Worm (Caenorhabditis elegans) whole organism, L1 larva: ENCODE measurements around the gene elo-8.

Experiments used
- ama-1 ChIP-seq: fragments of 150-350 bp; optimal IDR thresholded peaks from 2 replicates; lab custom pipeline; 2014
- blmp-1 ChIP-seq: fragments of 150-350 bp; optimal IDR thresholded peaks from 2 replicates; lab custom pipeline; 2014; ENCODE audit warnings: missing biosample characterization, missing genetic modification characterization
- ceh-82 ChIP-seq, 3 experiments: fragments of 150-350 bp in 1 of 3; sonication (generic microtip) in 2 of 3; optimal IDR thresholded peaks; 2 replicates each; lab custom pipeline; 2014 to 2017; ENCODE audit warnings: missing biosample characterization in 3 of 3, missing genetic modification characterization in 3 of 3
- elt-2 ChIP-seq: sonication (generic microtip); optimal IDR thresholded peaks from 2 replicates; lab custom pipeline; 2016; ENCODE audit warnings: missing genetic modification characterization, mild to moderate bottlenecking, inconsistent platforms, missing compliant biosample characterization, missing genetic modification reagents
- fkh-10 ChIP-seq: sonication (generic microtip); optimal IDR thresholded peaks from 2 replicates; lab custom pipeline; 2017; ENCODE audit warnings: missing biosample characterization, missing genetic modification reagents, missing genetic modification characterization
- irx-1 ChIP-seq: sonication (generic microtip); optimal IDR thresholded peaks from 2 replicates; lab custom pipeline; 2016; ENCODE audit warnings: missing genetic modification characterization, missing compliant biosample characterization
- jun-1 ChIP-seq: fragments of 150-350 bp; optimal IDR thresholded peaks from 2 replicates; lab custom pipeline; 2014; ENCODE audit warnings: missing biosample characterization, missing genetic modification reagents, missing genetic modification characterization
- nhr-76 ChIP-seq: sonication (generic microtip); optimal IDR thresholded peaks from 2 replicates; lab custom pipeline; 2017; ENCODE audit warnings: missing biosample characterization, missing genetic modification characterization
- nhr-90 ChIP-seq: sonication (generic microtip); optimal IDR thresholded peaks from 2 replicates; lab custom pipeline; 2016; ENCODE audit warnings: mild to moderate bottlenecking, missing genetic modification characterization, missing compliant biosample characterization; ENCODE audit not compliant: poor library complexity
- skn-1 ChIP-seq: fragments of 150-350 bp; optimal IDR thresholded peaks from 2 replicates; lab custom pipeline; 2014; ENCODE audit warnings: missing biosample characterization, missing genetic modification characterization
- snpc-4 ChIP-seq: fragments of 150-350 bp; optimal IDR thresholded peaks from 2 replicates; lab custom pipeline; 2014; ENCODE audit warnings: missing biosample characterization, missing genetic modification characterization

ce11 chrIII:11231408-11231807 lies 461 bp downstream of the elo-8 start:
- no peak for TF ChIP-seq nhr-76 (tag; lab: Kevin White, UChicago)
- no peak for TF ChIP-seq ama-1 (lab: Kevin White, UChicago)
- TF ChIP-seq jun-1 (tag; lab: Kevin White, UChicago) = no peak
- no peak for TF ChIP-seq fkh-10 (GFP tag; lab: Kevin White, UChicago)
- TF ChIP-seq skn-1 (tag; lab: Kevin White, UChicago) = no peak
- TF ChIP-seq nhr-90 = no peak
- TF ChIP-seq blmp-1 (tag; lab: Kevin White, UChicago) = no peak
- TF ChIP-seq ceh-82 (tag; optimal IDR thresholded peaks at IDR 0.05; lab: Kevin White, UChicago) = no peak
- TF ChIP-seq elt-2 = no peak
- no peak for TF ChIP-seq snpc-4 (tag; lab: Kevin White, UChicago)
- no peak for TF ChIP-seq irx-1 (tag; lab: Kevin White, UChicago)
